Worm (Caenorhabditis elegans) whole organism, L4 larva: ENCODE data around the gene W04G3.7.

Experiments
- D1046.2 ChIP-seq: fragments of 200-800 bp; sonication (Bioruptor generic); IDR thresholded peaks from 2 replicates; pipeline ENCODE4 v1.3.6; 2022; ENCODE audit warnings: missing genetic modification characterization, missing compliant biosample characterization
- F10B5.3 ChIP-seq: sonication (generic microtip); optimal IDR thresholded peaks from 2 replicates; lab custom pipeline; 2016; ENCODE audit warnings: mild to moderate bottlenecking, missing genetic modification characterization, missing compliant biosample characterization
- T20F7.1 ChIP-seq: fragments of 200-800 bp; sonication (Bioruptor generic); optimal IDR thresholded peaks from 2 replicates; lab custom pipeline; 2018; ENCODE audit warnings: mild to moderate bottlenecking, missing genetic modification characterization, missing compliant biosample characterization
- Y105C5A.15 ChIP-seq: fragments of 200-800 bp; sonication (Bioruptor generic); IDR thresholded peaks from 2 replicates; pipeline ENCODE4 v1.3.6; 2022; ENCODE audit warnings: missing genetic modification characterization, missing compliant biosample characterization
- Y5F2A.4 ChIP-seq: fragments of 200-800 bp; sonication (Bioruptor generic); optimal IDR thresholded peaks from 2 replicates; lab custom pipeline; 2018; ENCODE audit warnings: mild to moderate bottlenecking, missing genetic modification characterization, missing compliant biosample characterization
- Y75B8A.6 ChIP-seq: fragments of 200-800 bp; sonication (Bioruptor generic); IDR thresholded peaks from 2 replicates; pipeline ENCODE4 v1.3.6; 2022; ENCODE audit warnings: missing genetic modification reagents, missing genetic modification characterization, missing compliant biosample characterization
- ZK337.2 ChIP-seq: fragments of 200-800 bp; sonication (Bioruptor generic); IDR thresholded peaks from 2 replicates; pipeline ENCODE4 v1.3.6; 2022; ENCODE audit warnings: missing genetic modification reagents, missing genetic modification characterization, missing compliant biosample characterization
- aha-1 ChIP-seq: fragments of 150-350 bp; peaks from one replicate; lab custom pipeline; 2014; ENCODE audit warnings: missing biosample characterization, missing genetic modification characterization
- ama-1 ChIP-seq: fragments of 150-350 bp; optimal IDR thresholded peaks from 2 replicates; lab custom pipeline; 2014; ENCODE audit warnings: inconsistent platforms, mixed read lengths
- ceh-32 ChIP-seq: sonication (generic microtip); optimal IDR thresholded peaks from 2 replicates; lab custom pipeline; 2016; ENCODE audit warnings: mild to moderate bottlenecking, missing genetic modification characterization, missing compliant biosample characterization; ENCODE audit not compliant: poor library complexity
- ceh-62 ChIP-seq: sonication (generic microtip); optimal IDR thresholded peaks from 2 replicates; lab custom pipeline; 2017; ENCODE audit warnings: missing biosample characterization, missing genetic modification characterization
- ceh-82 ChIP-seq: sonication (generic microtip); optimal IDR thresholded peaks from 2 replicates; lab custom pipeline; 2017; ENCODE audit warnings: missing biosample characterization, missing genetic modification characterization
- ctbp-1 ChIP-seq: fragments of 200-800 bp; sonication (Bioruptor generic); IDR thresholded peaks from 2 replicates; pipeline ENCODE4 v1.3.6; 2022; ENCODE audit warnings: missing genetic modification reagents, missing genetic modification characterization, missing compliant biosample characterization
- daf-16 ChIP-seq, 3 experiments: sonication (generic microtip); optimal IDR thresholded peaks; 2 replicates each; lab custom pipeline; 2016 to 2017; ENCODE audit warnings: missing genetic modification characterization in 3 of 3, missing genetic modification reagents in 3 of 3, mild to moderate bottlenecking in 2 of 3, missing compliant biosample characterization in 2 of 3, missing biosample characterization in 1 of 3, moderate library complexity in 1 of 3
- daf-8 ChIP-seq: fragments of 200-800 bp; sonication (Bioruptor generic); IDR thresholded peaks from 2 replicates; pipeline ENCODE4 v1.3.6; 2022; ENCODE audit warnings: missing genetic modification characterization, missing compliant biosample characterization
- duxl-1 ChIP-seq: sonication (generic microtip); optimal IDR thresholded peaks from 2 replicates; lab custom pipeline; 2016; ENCODE audit warnings: mild to moderate bottlenecking, missing genetic modification characterization, moderate library complexity, missing compliant biosample characterization; ENCODE audit not compliant: poor library complexity
- egl-27 ChIP-seq: sonication (generic microtip); optimal IDR thresholded peaks from 3 replicates; lab custom pipeline; 2017; ENCODE audit warnings: missing biosample characterization, missing genetic modification reagents, missing genetic modification characterization
- hlh-30 ChIP-seq: sonication (generic microtip); optimal IDR thresholded peaks from 2 replicates; lab custom pipeline; 2017; ENCODE audit warnings: antibody characterized with exemption, mild to moderate bottlenecking, missing genetic modification characterization, missing compliant biosample characterization; ENCODE audit not compliant: insufficient read depth
- hmg-1.1 ChIP-seq: fragments of 200-800 bp; sonication (Bioruptor generic); IDR thresholded peaks from 2 replicates; pipeline ENCODE4 v1.3.6; 2022; ENCODE audit warnings: missing genetic modification reagents, missing genetic modification characterization, missing compliant biosample characterization
- lim-7 ChIP-seq: fragments of 200-800 bp; sonication (Bioruptor generic); IDR thresholded peaks from 2 replicates; pipeline ENCODE4 v1.3.6; 2022; ENCODE audit warnings: missing genetic modification characterization, missing compliant biosample characterization
- lin-1 ChIP-seq: fragments of 200-800 bp; sonication (Bioruptor generic); IDR thresholded peaks from 2 replicates; pipeline ENCODE4 v1.3.6; 2022; ENCODE audit warnings: missing genetic modification reagents, missing genetic modification characterization, missing compliant biosample characterization
- lin-13 ChIP-seq: fragments of 150-350 bp; optimal IDR thresholded peaks from 2 replicates; lab custom pipeline; 2014; ENCODE audit warnings: missing biosample characterization, missing genetic modification reagents, missing genetic modification characterization
- lin-15B ChIP-seq: fragments of 150-350 bp; sonication (generic microtip); optimal IDR thresholded peaks from 3 replicates; lab custom pipeline; 2014; ENCODE audit warnings: missing biosample characterization, missing genetic modification characterization
- madf-9 ChIP-seq: fragments of 200-800 bp; sonication (Bioruptor generic); conservative IDR thresholded peaks from 2 replicates; pipeline ENCODE4 v1.3.6; 2022; ENCODE audit warnings: missing genetic modification reagents, missing genetic modification characterization, missing compliant biosample characterization
- mdl-1 ChIP-seq, 2 experiments: fragments of 150-350 bp in 1 of 2; sonication (generic microtip) in 1 of 2; optimal IDR thresholded peaks; 2 replicates each; lab custom pipeline; 2014 to 2017; ENCODE audit warnings: missing biosample characterization in 2 of 2, missing genetic modification characterization in 2 of 2
- mep-1 ChIP-seq: fragments of 150-350 bp; sonication (generic microtip); optimal IDR thresholded peaks from 3 replicates; lab custom pipeline; 2014; ENCODE audit warnings: missing biosample characterization, missing genetic modification characterization
- nhr-77 ChIP-seq: fragments of 150-350 bp; optimal IDR thresholded peaks from 2 replicates; lab custom pipeline; 2014; ENCODE audit warnings: missing biosample characterization, missing genetic modification characterization
- pha-4 ChIP-seq, 2 experiments: fragments of 150-350 bp in 1 of 2; fragments of 200-800 bp in 1 of 2; sonication (Bioruptor generic) in 1 of 2; IDR thresholded peaks in 1 of 2; optimal IDR thresholded peaks in 1 of 2; 2 replicates each; pipeline versions ENCODE4 v1.3.6 to Lab custom; 2014 to 2022; ENCODE audit warnings: missing genetic modification characterization in 2 of 2, missing genetic modification reagents in 2 of 2, missing biosample characterization in 1 of 2, missing compliant biosample characterization in 1 of 2
- pqm-1 ChIP-seq: sonication (generic microtip); optimal IDR thresholded peaks from 2 replicates; lab custom pipeline; 2017; ENCODE audit warnings: missing biosample characterization, missing genetic modification characterization
- spr-3 ChIP-seq: fragments of 200-800 bp; sonication (Bioruptor generic); optimal IDR thresholded peaks from 2 replicates; lab custom pipeline; 2018; ENCODE audit warnings: mild to moderate bottlenecking, missing genetic modification characterization, missing compliant biosample characterization
- tag-97 ChIP-seq: fragments of 200-800 bp; sonication (Bioruptor generic); IDR thresholded peaks from 2 replicates; pipeline ENCODE4 v1.3.6; 2022; ENCODE audit warnings: missing genetic modification characterization, missing compliant biosample characterization
- unc-62 ChIP-seq, 3 experiments: fragments of 150-350 bp in 1 of 3; sonication (generic microtip); optimal IDR thresholded peaks in 2 of 3; peaks in 1 of 3; 1 replicate in 1 of 3; 2 replicates in 2 of 3; lab custom pipeline; 2014 to 2017; ENCODE audit warnings: missing biosample characterization in 3 of 3, missing genetic modification characterization in 3 of 3, missing genetic modification reagents in 3 of 3, missing genotype in 1 of 3
- zfp-2 ChIP-seq: sonication (generic microtip); optimal IDR thresholded peaks from 2 replicates; lab custom pipeline; 2016; ENCODE audit warnings: mild to moderate bottlenecking, missing genetic modification characterization, missing compliant biosample characterization

The W04G3.7 gene

ce11 chrX:11123998-11124397 is 38.9 kb upstream of the W04G3.7 start:
- no peak for TF ChIP-seq ceh-62 (tag; lab: Kevin White, UChicago)
- TF ChIP-seq madf-9, result no peak
- TF ChIP-seq lin-15B (tag; lab: Kevin White, UChicago), result no peak
- no peak for TF ChIP-seq spr-3 (GFP tag; lab: Kevin White, UChicago)
- no peak for TF ChIP-seq egl-27 (tag; lab: Kevin White, UChicago)

DNA sequence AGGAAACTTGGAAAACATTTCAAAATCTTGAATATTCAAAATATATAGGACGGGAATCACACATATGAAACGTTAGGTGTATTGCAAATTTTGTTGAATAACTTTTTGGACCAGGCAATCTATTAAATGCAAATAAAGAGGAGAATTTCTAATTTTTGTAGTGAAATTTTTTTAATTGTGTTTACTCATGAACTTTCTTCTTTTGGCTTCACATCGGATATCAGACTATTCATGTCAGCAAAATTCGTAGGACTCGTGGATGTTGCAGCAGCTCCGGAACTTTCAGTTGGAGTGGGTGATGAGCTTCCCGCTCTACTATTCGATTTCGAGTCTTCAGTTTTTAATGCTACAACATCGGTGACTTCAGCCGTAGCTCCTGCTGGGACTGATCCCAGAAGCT is 37.4 kb upstream of the W04G3.7 start:
- no peak for TF ChIP-seq Y5F2A.4
- TF ChIP-seq ceh-32 (tag; lab: Kevin White, UChicago), result no peak
- TF ChIP-seq Y105C5A.15 (GFP tag; lab: Robert Waterston, UW), result no peak
- TF ChIP-seq hmg-1.1, result no peak
- TF ChIP-seq ama-1 (lab: Kevin White, UChicago), result no peak
- no peak for TF ChIP-seq F10B5.3 (tag; lab: Kevin White, UChicago)
- TF ChIP-seq lin-13 (GFP tag; lab: Kevin White, UChicago), result no peak
- TF ChIP-seq zfp-2 (tag; lab: Kevin White, UChicago), result no peak
- TF ChIP-seq unc-62 (GFP tag; optimal IDR thresholded peaks at IDR 0.05 in 1 of 2; lab: Kevin White, UChicago), result peak in 1 of 2 experiments; percentile 66
- no peak for TF ChIP-seq unc-62 (tag; optimal IDR thresholded peaks at IDR 0.05; lab: Kevin White, UChicago)
- no peak for TF ChIP-seq nhr-77 (tag; lab: Kevin White, UChicago)
- no peak for TF ChIP-seq pha-4 (GFP tag; IDR thresholded peaks at IDR 0.05; lab: Robert Waterston, UW)
- no peak for TF ChIP-seq pha-4 (tag; optimal IDR thresholded peaks at IDR 0.05; lab: Kevin White, UChicago)
- TF ChIP-seq lin-15B (tag; lab: Kevin White, UChicago), result no peak
- TF ChIP-seq ceh-62 (tag; lab: Kevin White, UChicago), result no peak
- no peak for TF ChIP-seq lim-7 (GFP tag; lab: Robert Waterston, UW)
- no peak for TF ChIP-seq daf-8 (GFP tag; lab: Robert Waterston, UW)
- TF ChIP-seq ctbp-1, result no peak
- peak; percentile 58 for TF ChIP-seq aha-1 (tag; lab: Kevin White, UChicago)
- no peak for TF ChIP-seq ceh-82 (tag; lab: Kevin White, UChicago)

- TF ChIP-seq T20F7.1, result peak; percentile 74
- no peak for TF ChIP-seq duxl-1
Observed at ce11 chrX:11120808-11121207, 35.7 kb upstream of the W04G3.7 start, which contains the start of gene R08B4.3. R08B4.3 (minus strand) TSS chrX:11121005.

ce11 chrX:11116723-11117122 is 31.7 kb upstream of the W04G3.7 start, which contains the start of gene nlp-66:
nlp-66 (minus strand) TSS chrX:11116823.
- TF ChIP-seq lin-13 (GFP tag; lab: Kevin White, UChicago) (no peak), hlh-30 (no peak), lin-1 (GFP tag; lab: Robert Waterston, UW) (no peak), pqm-1 (tag; lab: Kevin White, UChicago) (no peak), mep-1 (tag; lab: Kevin White, UChicago) (no peak), tag-97 (GFP tag; lab: Robert Waterston, UW) (no peak), mdl-1 (tag; optimal IDR thresholded peaks at IDR 0.05; lab: Kevin White, UChicago) (no peak), madf-9 (no peak), lin-15B (tag; lab: Kevin White, UChicago) (no peak), ZK337.2 (GFP tag; lab: Robert Waterston, UW) (no peak), Y75B8A.6 (GFP tag; lab: Robert Waterston, UW) (no peak), D1046.2 (GFP tag; lab: Robert Waterston, UW) (no peak), daf-8 (GFP tag; lab: Robert Waterston, UW) (no peak), daf-16 (GFP tag; optimal IDR thresholded peaks at IDR 0.05; lab: Kevin White, UChicago) (no peak), daf-16 (tag; optimal IDR thresholded peaks at IDR 0.05; lab: Kevin White, UChicago) (no peak)
